Worm (Caenorhabditis elegans) whole organism, L4/young adult: ENCODE results near the gene ZK721.4.

Source experiments
- W03F9.2 ChIP-seq: fragments of 150-350 bp; optimal IDR thresholded peaks from 2 replicates; lab custom pipeline; 2014; ENCODE audit warnings: missing biosample characterization, missing genetic modification characterization
- dao-5 ChIP-seq: sonication (generic microtip); optimal IDR thresholded peaks from 2 replicates; lab custom pipeline; 2016; ENCODE audit warnings: missing genotype, missing genetic modification characterization, moderate library complexity, missing compliant biosample characterization
- him-1 ChIP-seq: sonication (generic microtip); optimal IDR thresholded peaks from 2 replicates; lab custom pipeline; 2016; ENCODE audit warnings: missing genotype, missing genetic modification reagents, missing genetic modification characterization, missing compliant biosample characterization

ce11 chrX:8778558-8778957, at the start of gene ZK721.4:
- TF ChIP-seq him-1 (tag; lab: Kevin White, UChicago) (no peak), dao-5 (tag; lab: Kevin White, UChicago) (no peak), W03F9.2 (tag; lab: Kevin White, UChicago) (no peak)
